Fruit fly (Drosophila melanogaster) whole organism, adult: ENCODE data around the gene CG31954.

Experiments used
- CG11617 ChIP-seq: fragments of 200-800 bp; sonication (Bioruptor generic); optimal IDR thresholded peaks from 2 replicates; lab custom pipeline; 2017; ENCODE audit warnings: mild to moderate bottlenecking, missing biosample characterization, missing genetic modification reagents, missing genetic modification characterization
- CG12768 ChIP-seq: fragments of 200-800 bp; sonication (Bioruptor generic); optimal IDR thresholded peaks from 2 replicates; lab custom pipeline; 2017; ENCODE audit warnings: missing biosample characterization, missing genetic modification characterization, mild to moderate bottlenecking, moderate library complexity, missing genetic modification reagents
- CG14711 ChIP-seq: fragments of 200-800 bp; sonication (Bioruptor generic); optimal IDR thresholded peaks from 2 replicates; lab custom pipeline; 2018; ENCODE audit warnings: missing biosample characterization, mild to moderate bottlenecking, missing genetic modification characterization, moderate library complexity
- CG1620 ChIP-seq: fragments of 200-800 bp; sonication (Bioruptor generic); optimal IDR thresholded peaks from 2 replicates; lab custom pipeline; 2016; ENCODE audit warnings: missing biosample characterization, missing genetic modification characterization
- CG33017 ChIP-seq: fragments of 200-800 bp; sonication (Bioruptor generic); optimal IDR thresholded peaks from 2 replicates; lab custom pipeline; 2018; ENCODE audit warnings: missing biosample characterization, mild to moderate bottlenecking, missing genetic modification characterization, moderate library complexity
- CG5204 ChIP-seq: fragments of 200-800 bp; sonication (Bioruptor generic); optimal IDR thresholded peaks from 2 replicates; lab custom pipeline; 2016; ENCODE audit warnings: missing biosample characterization, missing genetic modification characterization
- CG7045 ChIP-seq: fragments of 200-800 bp; sonication (Bioruptor generic); optimal IDR thresholded peaks from 2 replicates; lab custom pipeline; 2017; ENCODE audit warnings: missing biosample characterization, mild to moderate bottlenecking, missing genetic modification characterization
- CG7101 ChIP-seq: fragments of 200-800 bp; sonication (Bioruptor generic); optimal IDR thresholded peaks from 2 replicates; lab custom pipeline; 2018; ENCODE audit warnings: missing biosample characterization, mild to moderate bottlenecking, missing genetic modification characterization, moderate library complexity
- Clk ChIP-seq: fragments of 200-800 bp; sonication (Bioruptor generic); optimal IDR thresholded peaks from 2 replicates; lab custom pipeline; 2017; ENCODE audit warnings: missing biosample characterization, missing genetic modification characterization
- Crg-1 ChIP-seq: fragments of 200-800 bp; sonication (Bioruptor generic); optimal IDR thresholded peaks from 2 replicates; lab custom pipeline; 2016; ENCODE audit warnings: missing biosample characterization, missing genetic modification characterization
- Hr96 ChIP-seq: fragments of 200-800 bp; sonication (Bioruptor generic); optimal IDR thresholded peaks from 2 replicates; lab custom pipeline; 2016; ENCODE audit warnings: missing biosample characterization, missing genetic modification characterization
- Mnt ChIP-seq: fragments of 200-800 bp; sonication (Bioruptor generic); optimal IDR thresholded peaks from 2 replicates; lab custom pipeline; 2016; ENCODE audit warnings: missing biosample characterization, mild to moderate bottlenecking, missing genetic modification characterization
- bab1 ChIP-seq: fragments of 200-800 bp; sonication (Bioruptor generic); optimal IDR thresholded peaks from 3 replicates; lab custom pipeline; 2019; ENCODE audit warnings: missing biosample characterization, mild to moderate bottlenecking, missing genetic modification characterization, moderate library complexity
- cic ChIP-seq: fragments of 200-800 bp; sonication (Bioruptor generic); optimal IDR thresholded peaks from 2 replicates; lab custom pipeline; 2017; ENCODE audit warnings: missing biosample characterization, mild to moderate bottlenecking, missing genetic modification characterization, moderate library complexity
- cnc ChIP-seq, 2 experiments: fragments of >200 bp; optimal IDR thresholded peaks; 2 replicates each; lab custom pipeline; 2017
- kay ChIP-seq: fragments of 200-800 bp; sonication (Bioruptor generic); peaks from one replicate; lab custom pipeline; 2016; ENCODE audit warnings: missing biosample characterization, missing genetic modification characterization, borderline replicate concordance
- ovo ChIP-seq: fragments of 200-800 bp; sonication (Bioruptor generic); optimal IDR thresholded peaks from 2 replicates; lab custom pipeline; 2016; ENCODE audit warnings: missing biosample characterization, missing genetic modification characterization
- pad ChIP-seq: fragments of 200-800 bp; sonication (Bioruptor generic); optimal IDR thresholded peaks from 3 replicates; lab custom pipeline; 2017; ENCODE audit warnings: missing biosample characterization, missing genetic modification characterization, mild to moderate bottlenecking, moderate library complexity, missing genetic modification reagents
- tj ChIP-seq: fragments of 200-800 bp; sonication (Bioruptor generic); optimal IDR thresholded peaks from 3 replicates; lab custom pipeline; 2017; ENCODE audit warnings: missing biosample characterization, mild to moderate bottlenecking, missing genetic modification characterization, moderate library complexity
- toe ChIP-seq: fragments of 200-800 bp; sonication (Bioruptor generic); optimal IDR thresholded peaks from 2 replicates; lab custom pipeline; 2016; ENCODE audit warnings: missing biosample characterization, missing genetic modification characterization

The CG31954 gene

DNA sequence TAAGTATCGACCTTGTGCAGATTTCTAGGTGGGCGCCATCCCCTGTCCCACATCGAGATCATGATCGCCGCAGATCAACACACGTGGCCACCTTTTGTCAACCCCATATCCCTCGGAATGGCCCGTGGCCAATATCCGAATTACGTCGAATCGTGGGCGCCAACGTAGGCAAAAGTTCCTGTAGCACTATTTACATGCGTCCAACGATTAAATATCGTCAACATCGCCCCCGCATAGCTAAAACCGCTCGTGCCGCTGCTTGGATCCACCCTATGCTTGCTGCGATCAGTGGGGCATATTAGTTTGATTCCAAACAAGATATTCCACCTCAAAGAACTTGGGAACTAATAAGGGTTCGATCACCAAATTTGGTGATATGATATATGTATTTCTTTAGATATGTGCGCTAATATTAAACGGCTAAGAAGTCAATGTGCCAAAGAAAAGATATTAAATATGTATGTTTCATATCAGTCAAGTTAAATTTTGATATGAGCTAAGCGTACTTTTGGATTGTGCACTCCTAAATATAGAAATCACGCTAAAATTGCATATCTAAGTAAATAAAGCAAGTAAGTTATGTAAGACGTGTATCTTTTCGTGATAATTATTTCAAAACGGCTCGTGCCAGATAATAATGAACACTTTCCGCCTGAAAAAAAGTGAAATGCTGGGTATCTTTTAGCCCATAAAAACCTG, 32.7 kb downstream of the CG31954 start:
- TF ChIP-seq CG14711, result no peak
- TF ChIP-seq CG12768 (GFP tag; lab: Kevin White, UChicago), result no peak
- no peak for TF ChIP-seq CG1620 (GFP tag; lab: Kevin White, UChicago)
- TF ChIP-seq ovo (GFP tag; lab: Kevin White, UChicago), result no peak
- no peak for TF ChIP-seq kay
- TF ChIP-seq pad (GFP tag; lab: Kevin White, UChicago), result no peak
- no peak for TF ChIP-seq cic
- TF ChIP-seq CG33017 (tag; lab: Kevin White, UChicago), result no peak
- TF ChIP-seq toe (GFP tag; lab: Kevin White, UChicago), result no peak
- TF ChIP-seq CG5204 (GFP tag; lab: Kevin White, UChicago), result peak; percentile 66
- TF ChIP-seq bab1 (GFP tag; lab: Kevin White, UChicago), result peak; percentile 7
- peak; percentile 52 for TF ChIP-seq CG7045 (GFP tag; lab: Kevin White, UChicago)
- peak in 1 of 2 experiments; percentile 8 for TF ChIP-seq cnc (optimal IDR thresholded peaks at IDR 0.05; lab: Kevin White, UChicago)
- TF ChIP-seq CG11617 (GFP tag; lab: Kevin White, UChicago), result peak; percentile 24
- TF ChIP-seq Mnt (GFP tag; lab: Kevin White, UChicago), result no peak
- TF ChIP-seq Hr96, result peak; percentile 28

DNA sequence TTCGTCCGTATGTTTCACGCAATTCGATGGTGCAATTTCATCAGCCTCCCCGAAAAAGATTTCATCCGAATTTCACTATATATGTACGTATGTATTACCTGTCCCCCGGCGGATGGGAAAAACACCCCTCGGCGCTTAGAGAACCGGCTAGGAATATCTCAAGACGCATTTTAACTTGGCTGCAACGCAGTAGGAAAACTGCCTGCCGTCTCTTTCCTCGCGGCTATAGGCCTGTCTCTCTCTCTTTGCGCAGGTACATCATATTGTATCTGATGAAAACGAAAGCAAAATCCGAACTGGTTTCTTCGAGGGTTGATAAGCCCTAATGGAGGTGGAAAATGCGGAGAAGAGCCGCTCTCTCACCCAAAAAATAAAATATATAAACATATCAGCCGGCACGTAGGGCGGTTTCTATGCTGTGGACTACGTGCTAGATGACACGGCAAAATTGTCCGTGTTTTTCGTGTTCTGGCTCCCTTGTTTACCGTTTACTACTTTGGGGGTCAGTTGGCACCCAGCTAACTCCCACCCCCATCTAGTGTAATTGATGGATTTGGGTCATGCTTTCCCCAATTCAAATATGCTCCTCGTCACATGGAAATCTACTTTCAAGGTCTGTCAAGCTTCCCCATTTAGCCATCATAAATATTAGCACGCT, 33.4 kb downstream of the CG31954 start:
- TF ChIP-seq CG5204 (GFP tag; lab: Kevin White, UChicago) (no peak), Mnt (GFP tag; lab: Kevin White, UChicago) (peak; percentile 19), cnc (optimal IDR thresholded peaks at IDR 0.05; lab: Kevin White, UChicago) (peak; percentile 64 to 78)

DNA sequence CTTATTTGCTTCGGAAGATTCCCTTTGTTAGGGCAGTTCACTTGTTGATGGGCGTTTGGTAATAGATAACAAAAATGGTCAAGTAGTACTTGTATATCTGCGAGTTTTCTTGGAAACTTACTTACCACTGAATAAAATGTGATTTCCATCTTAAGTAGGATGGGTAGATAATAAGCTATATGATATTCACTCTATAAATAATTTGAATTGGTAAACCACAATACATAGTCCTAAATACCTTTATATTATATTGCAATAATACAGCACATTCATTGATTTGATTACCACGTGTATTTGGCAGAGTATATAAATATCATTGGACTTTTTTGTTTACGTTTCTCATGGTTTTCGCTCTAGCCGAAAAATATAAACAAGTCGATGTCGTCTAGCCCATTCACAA, 34.0 kb downstream of the CG31954 start:
- TF ChIP-seq cnc (optimal IDR thresholded peaks at IDR 0.05; lab: Kevin White, UChicago), result no peak
- no peak for TF ChIP-seq CG1620 (GFP tag; lab: Kevin White, UChicago)
- TF ChIP-seq CG33017 (tag; lab: Kevin White, UChicago), result no peak
- no peak for TF ChIP-seq CG5204 (GFP tag; lab: Kevin White, UChicago)
- TF ChIP-seq toe (GFP tag; lab: Kevin White, UChicago), result no peak
- TF ChIP-seq Mnt (GFP tag; lab: Kevin White, UChicago), result no peak
- no peak for TF ChIP-seq Hr96
- TF ChIP-seq CG14711, result no peak
- TF ChIP-seq bab1 (GFP tag; lab: Kevin White, UChicago), result no peak
- no peak for TF ChIP-seq CG7045 (GFP tag; lab: Kevin White, UChicago)
- no peak for TF ChIP-seq cic
- no peak for TF ChIP-seq Clk (GFP tag; lab: Kevin White, UChicago)
- TF ChIP-seq CG12768 (GFP tag; lab: Kevin White, UChicago), result no peak
- TF ChIP-seq tj (GFP tag; lab: Kevin White, UChicago), result no peak
- no peak for TF ChIP-seq ovo (GFP tag; lab: Kevin White, UChicago)

DNA sequence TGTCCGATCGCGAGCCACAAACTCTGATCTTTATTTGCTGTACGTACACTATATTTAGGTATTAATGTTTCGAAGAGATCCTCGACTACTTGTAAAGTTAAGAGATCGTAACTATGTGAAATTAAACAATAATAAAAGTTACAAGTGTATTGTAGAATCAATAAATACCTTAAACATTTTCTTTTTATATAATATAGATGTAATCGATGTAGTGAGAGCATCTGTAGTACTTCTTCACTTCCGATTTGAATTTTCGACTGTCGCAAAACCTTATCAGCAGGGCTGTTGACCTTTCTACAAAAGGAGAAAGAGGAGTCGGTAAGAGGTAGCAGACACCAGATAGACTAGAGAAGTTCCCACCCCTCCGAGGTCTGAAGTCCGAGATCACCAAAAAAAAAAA, 34.7 kb downstream of the CG31954 start:
- TF ChIP-seq CG5204 (GFP tag; lab: Kevin White, UChicago) (no peak), toe (GFP tag; lab: Kevin White, UChicago) (no peak), CG7101 (no peak), CG1620 (GFP tag; lab: Kevin White, UChicago) (no peak), CG7045 (GFP tag; lab: Kevin White, UChicago) (no peak), pad (GFP tag; lab: Kevin White, UChicago) (no peak), cnc (optimal IDR thresholded peaks at IDR 0.05; lab: Kevin White, UChicago) (no peak), CG11617 (GFP tag; lab: Kevin White, UChicago) (no peak), Hr96 (no peak), cic (no peak)

DNA sequence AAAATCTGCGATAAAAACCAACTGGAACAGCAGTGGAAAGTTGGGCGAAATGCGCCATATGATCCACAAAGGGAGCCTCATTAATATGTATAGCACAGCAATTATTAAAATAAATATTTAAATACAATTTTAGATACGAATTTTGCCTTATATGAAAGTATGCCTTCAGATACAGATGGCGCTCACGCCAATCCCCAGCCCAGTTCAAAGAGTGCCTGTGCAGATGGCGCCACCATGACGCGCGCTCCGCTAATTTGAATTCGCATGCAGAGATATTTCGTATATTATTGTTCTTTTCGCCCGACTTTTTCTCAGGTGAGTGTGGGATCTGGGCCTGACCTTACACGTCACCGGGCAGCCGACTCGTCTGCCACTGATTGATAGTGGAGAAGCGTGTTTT, 37.7 kb downstream of the CG31954 start, which contains the start of gene Pgant4:
Gene Pgant4 (plus strand): TSS at position 362 of the 400 bp plus-strand sequence.
- TF ChIP-seq CG14711, result no peak
- no peak for TF ChIP-seq CG5204 (GFP tag; lab: Kevin White, UChicago)
- no peak for TF ChIP-seq ovo (GFP tag; lab: Kevin White, UChicago)
- no peak for TF ChIP-seq cnc (optimal IDR thresholded peaks at IDR 0.05; lab: Kevin White, UChicago)
- TF ChIP-seq kay, result no peak
- TF ChIP-seq Crg-1 (GFP tag; lab: Kevin White, UChicago), result no peak
- TF ChIP-seq CG7045 (GFP tag; lab: Kevin White, UChicago), result no peak
- peak; percentile 1 for TF ChIP-seq pad (GFP tag; lab: Kevin White, UChicago)
- TF ChIP-seq cic, result no peak
- TF ChIP-seq Hr96, result peak; percentile 49
- peak; percentile 73 for TF ChIP-seq CG1620 (GFP tag; lab: Kevin White, UChicago)
- no peak for TF ChIP-seq tj (GFP tag; lab: Kevin White, UChicago)
- TF ChIP-seq CG7101, result peak; percentile 44
- TF ChIP-seq CG33017 (tag; lab: Kevin White, UChicago), result no peak
- no peak for TF ChIP-seq CG11617 (GFP tag; lab: Kevin White, UChicago)
- peak; percentile 33 for TF ChIP-seq Mnt (GFP tag; lab: Kevin White, UChicago)

DNA sequence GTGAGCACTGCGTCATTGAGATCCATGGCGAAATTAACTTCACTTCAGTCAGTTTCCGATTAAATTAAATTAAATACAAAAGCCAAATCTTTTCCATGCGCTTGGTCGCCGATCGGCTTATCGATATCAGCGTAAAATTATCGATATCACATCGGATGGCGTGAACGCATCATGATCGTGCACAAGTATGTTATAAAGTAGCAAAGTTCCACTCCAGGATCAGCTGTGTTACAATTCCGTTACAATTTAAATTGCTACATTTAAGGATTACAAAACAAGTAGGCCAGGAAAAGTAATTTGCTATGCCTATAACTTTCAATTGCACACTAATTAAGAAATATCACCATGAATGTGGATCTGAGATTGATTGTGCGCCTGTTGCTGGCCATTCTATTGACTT, 40.0 kb downstream of the CG31954 start, which contains the start of the genes Pif1 and CG31776:
Gene Pif1 (minus strand): TSS at position 136 of the 400 bp plus-strand sequence.
Gene CG31776 (plus strand): TSS at position 314 of the 400 bp plus-strand sequence.
- TF ChIP-seq toe (GFP tag; lab: Kevin White, UChicago), result no peak
- no peak for TF ChIP-seq Clk (GFP tag; lab: Kevin White, UChicago)
- TF ChIP-seq CG14711, result no peak
- no peak for TF ChIP-seq Crg-1 (GFP tag; lab: Kevin White, UChicago)
- peak; percentile 70 for TF ChIP-seq Mnt (GFP tag; lab: Kevin White, UChicago)
- TF ChIP-seq CG1620 (GFP tag; lab: Kevin White, UChicago), result no peak
- no peak for TF ChIP-seq ovo (GFP tag; lab: Kevin White, UChicago)
- no peak for TF ChIP-seq CG5204 (GFP tag; lab: Kevin White, UChicago)
- no peak for TF ChIP-seq tj (GFP tag; lab: Kevin White, UChicago)
- no peak for TF ChIP-seq Hr96
- no peak for TF ChIP-seq cic
- no peak for TF ChIP-seq CG7101
- no peak for TF ChIP-seq CG33017 (tag; lab: Kevin White, UChicago)
- TF ChIP-seq pad (GFP tag; lab: Kevin White, UChicago), result no peak
- no peak for TF ChIP-seq CG7045 (GFP tag; lab: Kevin White, UChicago)
- TF ChIP-seq CG12768 (GFP tag; lab: Kevin White, UChicago), result no peak
- TF ChIP-seq CG11617 (GFP tag; lab: Kevin White, UChicago), result no peak
- no peak for TF ChIP-seq kay
- TF ChIP-seq cnc (optimal IDR thresholded peaks at IDR 0.05; lab: Kevin White, UChicago), result peak in 1 of 2 experiments; percentile 12
- TF ChIP-seq bab1 (GFP tag; lab: Kevin White, UChicago), result peak; percentile 40
